Fruit fly (Drosophila melanogaster) whole organism, embryonic: ENCODE measurements around the gene Glut3.
A peak's percentile ranks its signal among the peaks of the same experiment; 100 is the strongest.

Experiments used
- Adf1 ChIP-seq: fragments of 200-800 bp; sonication (Bioruptor generic); IDR thresholded peaks from 2 replicates; pipeline ENCODE4 v1.3.6; 2022; ENCODE audit warnings: missing biosample characterization, missing genetic modification characterization
- Atf-2 ChIP-seq: fragments of 200-800 bp; sonication (Bioruptor generic); optimal IDR thresholded peaks from 2 replicates; lab custom pipeline; 2016; ENCODE audit warnings: missing biosample characterization, missing genetic modification characterization
- Atf3 ChIP-seq: fragments of 200-800 bp; sonication (Bioruptor generic); optimal IDR thresholded peaks from 3 replicates; lab custom pipeline; 2016; ENCODE audit warnings: missing biosample characterization, missing genetic modification characterization
- Bgb ChIP-seq: fragments of 200-800 bp; sonication (Bioruptor generic); IDR thresholded peaks from 2 replicates; pipeline ENCODE4 v1.3.6; 2022; ENCODE audit warnings: missing biosample characterization, missing genetic modification characterization; ENCODE audit not compliant: partially characterized antibody
- C15 ChIP-seq: fragments of 200-800 bp; sonication (Bioruptor generic); IDR thresholded peaks from 3 replicates; pipeline ENCODE4 v1.3.6; 2022; ENCODE audit warnings: missing biosample characterization, missing genetic modification characterization
- CG12942 ChIP-seq: fragments of 200-800 bp; sonication (Bioruptor generic); optimal IDR thresholded peaks from 3 replicates; lab custom pipeline; 2016; ENCODE audit warnings: missing biosample characterization, missing genetic modification characterization
- CG15514 ChIP-seq: fragments of 200-800 bp; sonication (Bioruptor generic); optimal IDR thresholded peaks from 3 replicates; lab custom pipeline; 2017; ENCODE audit warnings: missing biosample characterization, missing genetic modification characterization, mild to moderate bottlenecking, moderate library complexity, missing genetic modification reagents
- CG1603 ChIP-seq: fragments of 200-800 bp; sonication (Bioruptor generic); optimal IDR thresholded peaks from 2 replicates; lab custom pipeline; 2019; ENCODE audit warnings: missing biosample characterization, mild to moderate bottlenecking, missing genetic modification characterization, moderate library complexity
- CG17612 ChIP-seq: fragments of 200-800 bp; sonication (Bioruptor generic); IDR thresholded peaks from 2 replicates; pipeline ENCODE4 v1.3.6; 2022; ENCODE audit warnings: missing biosample characterization, missing genetic modification characterization
- CG17912 ChIP-seq: fragments of 200-800 bp; sonication (Bioruptor generic); optimal IDR thresholded peaks from 2 replicates; lab custom pipeline; 2018; ENCODE audit warnings: missing biosample characterization, mild to moderate bottlenecking, missing genetic modification characterization
- CG2202 ChIP-seq: fragments of 200-800 bp; sonication (Bioruptor generic); optimal IDR thresholded peaks from 2 replicates; lab custom pipeline; 2018; ENCODE audit warnings: missing biosample characterization, mild to moderate bottlenecking, missing genetic modification characterization
- CG32532 ChIP-seq: fragments of 200-800 bp; sonication (Bioruptor generic); IDR thresholded peaks from 2 replicates; pipeline ENCODE4 v1.3.6; 2022; ENCODE audit warnings: missing biosample characterization, missing genetic modification characterization
- CG3847 ChIP-seq: fragments of 200-800 bp; sonication (Bioruptor generic); IDR thresholded peaks from 2 replicates; pipeline ENCODE4 v1.3.6; 2022; ENCODE audit warnings: missing biosample characterization, missing genetic modification characterization
- CG5245 ChIP-seq: fragments of 200-800 bp; sonication (Bioruptor generic); optimal IDR thresholded peaks from 3 replicates; lab custom pipeline; 2016; ENCODE audit warnings: missing biosample characterization, missing genetic modification characterization
- CG5953 ChIP-seq: fragments of 200-800 bp; sonication (Bioruptor generic); IDR thresholded peaks from 2 replicates; pipeline ENCODE4 v1.3.6; 2022; ENCODE audit warnings: missing biosample characterization, missing genetic modification characterization
- Camta ChIP-seq: fragments of 200-800 bp; sonication (Bioruptor generic); optimal IDR thresholded peaks from 2 replicates; lab custom pipeline; 2016; ENCODE audit warnings: missing biosample characterization, missing genetic modification characterization
- D19A ChIP-seq: fragments of 200-800 bp; optimal IDR thresholded peaks from 3 replicates; lab custom pipeline; 2019; ENCODE audit warnings: missing biosample characterization, mild to moderate bottlenecking, missing genetic modification characterization, moderate library complexity
- Dll ChIP-seq: fragments of 200-800 bp; sonication (Bioruptor generic); IDR thresholded peaks from 4 replicates; pipeline ENCODE4 v1.3.6; 2022; ENCODE audit warnings: missing biosample characterization, missing genetic modification characterization; ENCODE audit not compliant: partially characterized antibody
- E2f2 ChIP-seq: fragments of 200-800 bp; sonication (Bioruptor generic); IDR thresholded peaks from 2 replicates; pipeline ENCODE4 v1.3.6; 2022; ENCODE audit warnings: missing biosample characterization, missing genetic modification characterization
- Elba2 ChIP-seq: fragments of 200-800 bp; sonication (Bioruptor generic); optimal IDR thresholded peaks from 3 replicates; lab custom pipeline; 2016; ENCODE audit warnings: missing biosample characterization, missing genetic modification characterization
- Gug ChIP-seq: fragments of 200-800 bp; sonication (Bioruptor generic); IDR thresholded peaks from 4 replicates; pipeline ENCODE4 v1.3.6; 2022; ENCODE audit warnings: missing biosample characterization, missing genetic modification characterization
- Hr39 ChIP-seq: fragments of >200 bp; optimal IDR thresholded peaks from 2 replicates; lab custom pipeline; 2017
- NFAT ChIP-seq: fragments of 200-800 bp; sonication (Bioruptor generic); IDR thresholded peaks from 2 replicates; pipeline ENCODE4 v1.3.6; 2022; ENCODE audit warnings: missing biosample characterization, missing genetic modification characterization
- Opbp ChIP-seq: fragments of 200-800 bp; sonication (Bioruptor generic); IDR thresholded peaks from 3 replicates; pipeline ENCODE4 v1.3.6; 2022; ENCODE audit warnings: missing biosample characterization, missing genetic modification characterization; ENCODE audit not compliant: partially characterized antibody
- Optix ChIP-seq: fragments of 200-800 bp; sonication (Bioruptor generic); IDR thresholded peaks from 3 replicates; pipeline ENCODE4 v1.3.6; 2022; ENCODE audit warnings: missing biosample characterization, missing genetic modification characterization
- Ptx1 ChIP-seq: fragments of 200-800 bp; sonication (Bioruptor generic); IDR thresholded peaks from 2 replicates; pipeline ENCODE4 v1.3.6; 2022; ENCODE audit warnings: missing biosample characterization, missing genetic modification characterization
- Sry-β ChIP-seq: fragments of 200-800 bp; sonication (Bioruptor generic); optimal IDR thresholded peaks from 2 replicates; lab custom pipeline; 2018; ENCODE audit warnings: missing biosample characterization, mild to moderate bottlenecking, missing genetic modification characterization, moderate library complexity
- YL-1 ChIP-seq: fragments of 200-800 bp; sonication (Bioruptor generic); optimal IDR thresholded peaks from 3 replicates; lab custom pipeline; 2017; ENCODE audit warnings: missing biosample characterization, mild to moderate bottlenecking, missing genetic modification characterization
- ash1 ChIP-seq: fragments of 200-800 bp; sonication (Bioruptor generic); optimal IDR thresholded peaks from 2 replicates; lab custom pipeline; 2018; ENCODE audit warnings: missing biosample characterization, mild to moderate bottlenecking, missing genetic modification characterization
- cato ChIP-seq: fragments of 200-800 bp; sonication (Bioruptor generic); optimal IDR thresholded peaks from 2 replicates; lab custom pipeline; 2016; ENCODE audit warnings: missing biosample characterization, missing genetic modification characterization, borderline replicate concordance
- chm ChIP-seq: fragments of 200-800 bp; sonication (Bioruptor generic); IDR thresholded peaks from 2 replicates; pipeline ENCODE4 v1.3.6; 2022; ENCODE audit warnings: missing biosample characterization, missing genetic modification characterization
- crp ChIP-seq, 2 experiments: fragments of 200-800 bp; sonication (Bioruptor generic); optimal IDR thresholded peaks; 2 replicates in 1 of 2; 3 replicates in 1 of 2; lab custom pipeline; 2017; ENCODE audit warnings: missing biosample characterization in 2 of 2, missing genetic modification characterization in 2 of 2, mild to moderate bottlenecking in 1 of 2, moderate library complexity in 1 of 2
- dati ChIP-seq: fragments of 200-800 bp; sonication (Bioruptor generic); IDR thresholded peaks from 2 replicates; pipeline ENCODE4 v1.3.6; 2022; ENCODE audit warnings: missing biosample characterization, missing genetic modification characterization
- gro ChIP-seq: fragments of 200-800 bp; sonication (Bioruptor generic); optimal IDR thresholded peaks from 2 replicates; lab custom pipeline; 2016; ENCODE audit warnings: missing biosample characterization, missing genetic modification characterization
- jumu ChIP-seq: fragments of 200-800 bp; sonication (Bioruptor generic); optimal IDR thresholded peaks from 3 replicates; lab custom pipeline; 2016; ENCODE audit warnings: missing biosample characterization, missing genetic modification characterization
- lov ChIP-seq, 2 experiments: fragments of 200-800 bp in 1 of 2; fragments of >200 bp in 1 of 2; sonication (Bioruptor generic) in 1 of 2; IDR thresholded peaks in 1 of 2; optimal IDR thresholded peaks in 1 of 2; 2 replicates in 1 of 2; 3 replicates in 1 of 2; pipeline versions ENCODE4 v1.3.6 to Lab custom; 2017 to 2022; ENCODE audit warnings: missing biosample characterization in 1 of 2, missing genetic modification characterization in 1 of 2
- nerfin-1 ChIP-seq: fragments of 200-800 bp; sonication (Bioruptor generic); optimal IDR thresholded peaks from 3 replicates; lab custom pipeline; 2019; ENCODE audit warnings: missing biosample characterization, mild to moderate bottlenecking, missing genetic modification characterization, moderate library complexity
- onecut ChIP-seq: fragments of 200-800 bp; sonication (Bioruptor generic); IDR thresholded peaks from 2 replicates; pipeline ENCODE4 v1.3.6; 2022; ENCODE audit warnings: missing biosample characterization, missing genetic modification characterization
- org-1 ChIP-seq: fragments of 200-800 bp; sonication (Bioruptor generic); optimal IDR thresholded peaks from 2 replicates; lab custom pipeline; 2017; ENCODE audit warnings: missing biosample characterization, missing genetic modification characterization
- pb ChIP-seq: fragments of 200-800 bp; sonication (Bioruptor generic); optimal IDR thresholded peaks from 3 replicates; lab custom pipeline; 2016; ENCODE audit warnings: missing biosample characterization, missing genetic modification characterization
- sens-2 ChIP-seq: fragments of 200-800 bp; sonication (Bioruptor generic); IDR thresholded peaks from 2 replicates; pipeline ENCODE4 v1.3.6; 2022; ENCODE audit warnings: missing biosample characterization, missing genetic modification characterization
- seq ChIP-seq: fragments of 200-800 bp; sonication (Bioruptor generic); IDR thresholded peaks from 2 replicates; pipeline ENCODE4 v1.3.6; 2022; ENCODE audit warnings: missing biosample characterization, missing genetic modification characterization
- sim ChIP-seq: fragments of 200-800 bp; sonication (Bioruptor generic); IDR thresholded peaks from 2 replicates; pipeline ENCODE4 v1.3.6; 2022; ENCODE audit warnings: missing biosample characterization, missing genetic modification characterization
- sisA ChIP-seq: fragments of 200-800 bp; sonication (Bioruptor generic); IDR thresholded peaks from 2 replicates; pipeline ENCODE4 v1.3.6; 2022; ENCODE audit warnings: missing biosample characterization, missing genetic modification characterization
- slbo ChIP-seq: fragments of 200-800 bp; sonication (Bioruptor generic); IDR thresholded peaks from 2 replicates; pipeline ENCODE4 v1.3.6; 2022; ENCODE audit warnings: missing biosample characterization, missing genetic modification characterization
- tap ChIP-seq: fragments of 200-800 bp; optimal IDR thresholded peaks from 3 replicates; lab custom pipeline; 2019; ENCODE audit warnings: missing biosample characterization, mild to moderate bottlenecking, missing genetic modification characterization, moderate library complexity
- tna ChIP-seq: fragments of 200-800 bp; sonication (Bioruptor generic); IDR thresholded peaks from 2 replicates; pipeline ENCODE4 v1.3.6; 2022; ENCODE audit warnings: missing biosample characterization, missing genetic modification characterization; ENCODE audit not compliant: partially characterized antibody
- trem ChIP-seq: fragments of 200-800 bp; optimal IDR thresholded peaks from 3 replicates; lab custom pipeline; 2019; ENCODE audit warnings: missing biosample characterization, mild to moderate bottlenecking, missing genetic modification characterization, moderate library complexity
- twi ChIP-seq: fragments of 200-800 bp; optimal IDR thresholded peaks from 2 replicates; lab custom pipeline; 2019; ENCODE audit warnings: missing biosample characterization, mild to moderate bottlenecking, missing genetic modification characterization, moderate library complexity
- unpg ChIP-seq: fragments of 200-800 bp; sonication (Bioruptor generic); optimal IDR thresholded peaks from 3 replicates; lab custom pipeline; 2018; ENCODE audit warnings: missing biosample characterization, mild to moderate bottlenecking, missing genetic modification characterization, moderate library complexity
- zfh2 ChIP-seq: fragments of 200-800 bp; sonication (Bioruptor generic); optimal IDR thresholded peaks from 2 replicates; lab custom pipeline; 2016; ENCODE audit warnings: missing biosample characterization, missing genetic modification characterization

Gene Glut3

dm6 chr3R:16782401-16782800 lies 5.7 kb upstream of the Glut3 start (continued):
- peak; percentile 10 for TF ChIP-seq ash1
- TF ChIP-seq CG17912 (GFP tag; lab: Kevin White, UChicago), result no peak
- TF ChIP-seq CG15514 (GFP tag; lab: Kevin White, UChicago), result no peak
- peak; percentile 75 for TF ChIP-seq E2f2
- TF ChIP-seq CG2202 (tag; lab: Kevin White, UChicago), result no peak
- TF ChIP-seq Opbp, result 0 out of 3 replicates have a peak, but pooled peaks have one; percentile 17
- peak; percentile 36 for TF ChIP-seq slbo
- TF ChIP-seq seq (GFP tag; lab: Robert Waterston, UW), result 0 out of 2 replicates have a peak, but pooled peaks have one; percentile 18
- 0 out of 3 replicates have a peak, but pooled peaks have one; percentile 12 for TF ChIP-seq C15 (GFP tag; lab: Robert Waterston, UW)
- TF ChIP-seq Atf3, result no peak
- no peak for TF ChIP-seq unpg (GFP tag; lab: Kevin White, UChicago)
- no peak for TF ChIP-seq chm (GFP tag; lab: Robert Waterston, UW)
- TF ChIP-seq Adf1 (GFP tag; lab: Robert Waterston, UW), result no peak
- no peak for TF ChIP-seq Camta (GFP tag; lab: Kevin White, UChicago)
- no peak for TF ChIP-seq tap (tag; lab: Kevin White, UChicago)
- no peak for TF ChIP-seq Gug (GFP tag; lab: Robert Waterston, UW)
- TF ChIP-seq CG3847, result no peak
- peak; percentile 7 for TF ChIP-seq CG1603 (tag; lab: Kevin White, UChicago)
- TF ChIP-seq Sry-β, result no peak
- TF ChIP-seq trem (tag; lab: Kevin White, UChicago), result no peak
- no peak for TF ChIP-seq nerfin-1 (tag; lab: Kevin White, UChicago)
- no peak for TF ChIP-seq YL-1 (GFP tag; lab: Kevin White, UChicago)
- 0 out of 2 replicates have a peak, but pooled peaks have one; percentile 11 for TF ChIP-seq onecut
- peak; percentile 5 for TF ChIP-seq D19A (tag; lab: Kevin White, UChicago)
- TF ChIP-seq Dll, result no peak
- 0 out of 2 replicates have a peak, but pooled peaks have one; percentile 22 for TF ChIP-seq Bgb (GFP tag; lab: Robert Waterston, UW)
- TF ChIP-seq Atf-2, result no peak
- no peak for TF ChIP-seq Hr39 (lab: Kevin White, UChicago)
- TF ChIP-seq cato (GFP tag; lab: Kevin White, UChicago), result no peak
- TF ChIP-seq Elba2 (GFP tag; lab: Kevin White, UChicago), result no peak
- TF ChIP-seq crp (GFP tag; optimal IDR thresholded peaks at IDR 0.05; lab: Kevin White, UChicago), result no peak
- TF ChIP-seq org-1 (GFP tag; lab: Kevin White, UChicago), result no peak
- TF ChIP-seq zfh2, result no peak
- no peak for TF ChIP-seq CG32532
- TF ChIP-seq CG17612 (GFP tag; lab: Robert Waterston, UW), result no peak
- no peak for TF ChIP-seq CG5245 (GFP tag; lab: Kevin White, UChicago)
- no peak for TF ChIP-seq jumu (GFP tag; lab: Kevin White, UChicago)
- TF ChIP-seq lov (optimal IDR thresholded peaks at IDR 0.05; lab: Kevin White, UChicago), result no peak
- TF ChIP-seq lov (GFP tag; IDR thresholded peaks at IDR 0.05; lab: Robert Waterston, UW), result peak; percentile 69; the same call in 1 of the 3 replicates
- no peak for TF ChIP-seq tna (GFP tag; lab: Robert Waterston, UW)
- TF ChIP-seq pb (GFP tag; lab: Kevin White, UChicago), result no peak
- TF ChIP-seq CG5953 (GFP tag; lab: Robert Waterston, UW), result peak; percentile 32; the same call in 1 of the 2 replicates
- TF ChIP-seq CG12942 (GFP tag; lab: Kevin White, UChicago), result no peak
- TF ChIP-seq dati (GFP tag; lab: Robert Waterston, UW), result no peak
- TF ChIP-seq sim, result no peak
- TF ChIP-seq Optix, result peak; percentile 33; the same call in 1 of the 3 replicates
- TF ChIP-seq Ptx1, result no peak; the same call in 1 of the 2 replicates
- TF ChIP-seq sisA (GFP tag; lab: Robert Waterston, UW), result 0 out of 2 replicates have a peak, but pooled peaks have one; percentile 6
- TF ChIP-seq twi (tag; lab: Kevin White, UChicago), result no peak
- TF ChIP-seq NFAT (GFP tag; lab: Robert Waterston, UW), result 0 out of 2 replicates have a peak, but pooled peaks have one; percentile 27
- no peak for TF ChIP-seq sens-2 (GFP tag; lab: Robert Waterston, UW)
- no peak for TF ChIP-seq gro
